Fruit fly (Drosophila melanogaster) whole organism, pupa: ENCODE data around the gene Prx1.

Experiments
- CG10348 ChIP-seq: fragments of 200-800 bp; sonication (Bioruptor generic); IDR thresholded peaks from 2 replicates; pipeline ENCODE4 v1.3.6; 2022; ENCODE audit warnings: missing biosample characterization, missing genetic modification characterization
- CG12605 ChIP-seq: fragments of 200-800 bp; sonication (Bioruptor generic); IDR thresholded peaks from 2 replicates; pipeline ENCODE4 v1.3.6; 2022; ENCODE audit warnings: missing biosample characterization, missing genetic modification characterization
- CG13204 ChIP-seq: fragments of 200-800 bp; sonication (Bioruptor generic); optimal IDR thresholded peaks from 2 replicates; lab custom pipeline; 2018; ENCODE audit warnings: missing biosample characterization, mild to moderate bottlenecking, missing genetic modification characterization, moderate library complexity
- CG14655 ChIP-seq: fragments of 200-800 bp; sonication (Bioruptor generic); optimal IDR thresholded peaks from 3 replicates; lab custom pipeline; 2017; ENCODE audit warnings: mild to moderate bottlenecking, missing biosample characterization, missing genetic modification reagents, missing genetic modification characterization
- CG15710 ChIP-seq: fragments of 200-800 bp; sonication (Bioruptor generic); optimal IDR thresholded peaks from 2 replicates; lab custom pipeline; 2018; ENCODE audit warnings: missing biosample characterization, mild to moderate bottlenecking, missing genetic modification characterization, moderate library complexity
- CG17806 ChIP-seq: fragments of 200-800 bp; sonication (Bioruptor generic); optimal IDR thresholded peaks from 2 replicates; lab custom pipeline; 2018; ENCODE audit warnings: missing biosample characterization, mild to moderate bottlenecking, missing genetic modification characterization, moderate library complexity
- CG32121 ChIP-seq: fragments of 200-800 bp; sonication (Bioruptor generic); IDR thresholded peaks from 2 replicates; pipeline ENCODE4 v1.3.6; 2022; ENCODE audit warnings: missing biosample characterization, missing genetic modification characterization
- CG34367 ChIP-seq: fragments of 200-800 bp; sonication (Bioruptor generic); optimal IDR thresholded peaks from 2 replicates; lab custom pipeline; 2018; ENCODE audit warnings: missing biosample characterization, mild to moderate bottlenecking, missing genetic modification characterization
- CG4496 ChIP-seq: fragments of 200-800 bp; sonication (Bioruptor generic); IDR thresholded peaks from 3 replicates; pipeline ENCODE4 v1.3.6; 2022; ENCODE audit warnings: missing biosample characterization, missing genetic modification characterization
- CG8159 ChIP-seq: fragments of 200-800 bp; sonication (Bioruptor generic); optimal IDR thresholded peaks from 3 replicates; lab custom pipeline; 2018; ENCODE audit warnings: missing biosample characterization, mild to moderate bottlenecking, missing genetic modification characterization, moderate library complexity
- CG8301 ChIP-seq: fragments of 200-800 bp; sonication (Bioruptor generic); optimal IDR thresholded peaks from 2 replicates; lab custom pipeline; 2018; ENCODE audit warnings: missing biosample characterization, mild to moderate bottlenecking, missing genetic modification characterization
- CG9948 ChIP-seq: fragments of 200-800 bp; sonication (Bioruptor generic); optimal IDR thresholded peaks from 2 replicates; lab custom pipeline; 2018; ENCODE audit warnings: missing biosample characterization, mild to moderate bottlenecking, missing genetic modification characterization, moderate library complexity
- D1 ChIP-seq: fragments of 200-800 bp; sonication (Bioruptor generic); optimal IDR thresholded peaks from 2 replicates; lab custom pipeline; 2018; ENCODE audit warnings: missing biosample characterization, mild to moderate bottlenecking, missing genetic modification characterization, moderate library complexity
- EcR ChIP-seq: fragments of 200-800 bp; sonication (Bioruptor generic); optimal IDR thresholded peaks from 3 replicates; lab custom pipeline; 2019; ENCODE audit warnings: missing biosample characterization, missing genetic modification characterization, mild to moderate bottlenecking, moderate library complexity, missing genetic modification reagents
- Ets98B ChIP-seq: fragments of 200-800 bp; sonication (Bioruptor generic); IDR thresholded peaks from 2 replicates; pipeline ENCODE4 v1.3.6; 2022; ENCODE audit warnings: missing biosample characterization, missing genetic modification characterization
- Pif1A ChIP-seq: fragments of 200-800 bp; sonication (Bioruptor generic); optimal IDR thresholded peaks from 3 replicates; lab custom pipeline; 2016; ENCODE audit warnings: missing biosample characterization, missing genetic modification characterization
- Pif1B ChIP-seq: fragments of 200-800 bp; sonication (Bioruptor generic); optimal IDR thresholded peaks from 3 replicates; lab custom pipeline; 2016; ENCODE audit warnings: missing biosample characterization, missing genetic modification characterization
- Snoo ChIP-seq: fragments of 200-800 bp; sonication (Bioruptor generic); optimal IDR thresholded peaks from 3 replicates; lab custom pipeline; 2017; ENCODE audit warnings: missing biosample characterization, mild to moderate bottlenecking, missing genetic modification characterization, inconsistent platforms
- fd96Ca ChIP-seq: fragments of 200-800 bp; sonication (Bioruptor generic); IDR thresholded peaks from 3 replicates; pipeline ENCODE4 v1.3.6; 2022; ENCODE audit warnings: missing biosample characterization, missing genetic modification characterization
- rn ChIP-seq: fragments of 200-800 bp; sonication (Bioruptor generic); IDR thresholded peaks from 2 replicates; pipeline ENCODE4 v1.3.6; 2022; ENCODE audit warnings: missing biosample characterization, missing genetic modification characterization

Gene Prx1

DNA sequence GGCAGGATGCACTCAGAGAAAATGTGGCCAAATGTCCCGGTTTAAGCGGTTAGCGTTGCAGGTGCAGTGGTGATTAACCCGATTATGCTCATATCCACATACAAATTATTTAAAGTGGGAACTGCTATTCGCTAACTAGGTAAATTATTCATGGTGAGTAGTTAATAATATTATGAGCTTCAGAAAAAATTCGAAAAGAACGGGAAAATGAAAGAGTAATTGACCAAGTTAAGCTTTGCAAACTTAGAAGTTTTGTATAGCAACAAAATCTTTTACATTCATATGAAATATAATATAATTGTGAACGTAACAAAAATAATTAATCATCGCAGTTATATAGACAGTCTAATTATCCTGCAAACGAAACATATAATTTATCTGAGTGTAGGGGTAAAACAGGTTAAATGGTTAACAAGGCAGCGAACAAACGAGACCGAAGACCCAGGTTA, 46.0 kb downstream of the Prx1 start:
- TF ChIP-seq CG13204 (GFP tag; lab: Kevin White, UChicago) (no peak), Pif1A (GFP tag; lab: Kevin White, UChicago) (peak; percentile 36), CG15710 (tag; lab: Kevin White, UChicago) (peak; percentile 6), CG9948 (tag; lab: Kevin White, UChicago) (peak; percentile 46), CG17806 (peak; percentile 27), CG14655 (GFP tag; lab: Kevin White, UChicago) (peak; percentile 84), CG8301 (tag; lab: Kevin White, UChicago) (peak; percentile 72), Ets98B (GFP tag; lab: Robert Waterston, UW) (no peak), CG8159 (tag; lab: Kevin White, UChicago) (peak; percentile 41), CG32121 (GFP tag; lab: Robert Waterston, UW) (no peak), CG4496 (GFP tag; lab: Robert Waterston, UW) (no peak), rn (GFP tag; lab: Robert Waterston, UW) (0 out of 2 replicates have a peak, but pooled peaks have one; percentile 33), CG12605 (GFP tag; lab: Robert Waterston, UW) (no peak), D1 (tag; lab: Kevin White, UChicago) (no peak), Pif1B (GFP tag; lab: Kevin White, UChicago) (peak; percentile 42), EcR (GFP tag; lab: Kevin White, UChicago) (no peak), fd96Ca (GFP tag; lab: Robert Waterston, UW) (no peak), CG10348 (no peak)

DNA sequence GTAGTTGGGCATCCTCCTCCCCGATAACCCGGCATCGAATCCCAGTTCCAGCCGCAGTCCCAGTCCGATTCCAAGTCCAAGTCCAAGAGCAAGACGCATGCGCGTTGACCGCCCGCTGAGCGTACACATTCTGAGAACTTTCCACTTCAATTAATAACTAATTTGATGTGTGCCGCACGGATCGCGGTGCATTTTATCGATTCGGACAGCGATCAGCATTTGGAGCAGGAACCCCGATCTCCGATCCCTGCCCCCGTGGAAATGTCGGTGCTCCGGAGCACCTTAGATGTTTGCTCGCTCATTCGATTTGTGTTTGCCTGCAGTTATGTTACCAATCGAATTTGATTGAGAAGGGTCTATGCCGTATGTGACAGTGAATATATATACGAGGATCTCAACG, 46.5 kb downstream of the Prx1 start:
- TF ChIP-seq Snoo (tag; lab: Kevin White, UChicago) (no peak), CG8301 (tag; lab: Kevin White, UChicago) (no peak), CG15710 (tag; lab: Kevin White, UChicago) (no peak), CG34367 (tag; lab: Kevin White, UChicago) (no peak), CG8159 (tag; lab: Kevin White, UChicago) (no peak)

DNA sequence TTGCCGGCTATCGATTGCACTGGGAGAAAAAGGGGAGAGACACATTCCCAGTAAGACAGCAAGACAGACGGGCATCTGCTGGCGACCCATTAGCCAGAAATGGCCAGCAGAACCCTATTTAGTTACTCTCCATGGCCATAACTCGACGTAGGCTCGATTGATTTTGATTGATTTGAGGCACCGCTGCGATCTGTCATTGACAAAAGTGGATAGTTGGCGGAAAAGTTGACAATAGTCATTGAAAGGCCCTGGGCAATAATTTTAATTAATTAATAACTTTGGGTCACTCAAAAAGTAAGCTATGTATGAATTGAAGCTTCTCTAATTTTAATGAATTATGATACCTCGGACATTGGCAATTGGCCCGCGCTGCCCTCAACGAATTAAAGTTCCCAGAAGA, 49.5 kb downstream of the Prx1 start:
- TF ChIP-seq CG13204 (GFP tag; lab: Kevin White, UChicago) (no peak), CG14655 (GFP tag; lab: Kevin White, UChicago) (peak; percentile 43), CG4496 (GFP tag; lab: Robert Waterston, UW) (no peak; the same call in 2 of the 3 replicates)
- TF ChIP-seq, all 21 proteins: peak for 1
